Fruit fly (Drosophila melanogaster) whole organism, embryonic: ENCODE measurements around the gene Klp61F.

Source experiments
- Aef1 ChIP-seq: fragments of 200-800 bp; sonication (Bioruptor generic); IDR thresholded peaks from 3 replicates; pipeline ENCODE4 v1.3.6; 2022; ENCODE audit warnings: missing biosample characterization, missing genetic modification characterization
- Antp ChIP-seq: fragments of 200-800 bp; sonication (Bioruptor generic); optimal IDR thresholded peaks from 3 replicates; lab custom pipeline; 2016; ENCODE audit warnings: missing biosample characterization, missing genetic modification characterization
- BtbVII ChIP-seq: fragments of 200-800 bp; sonication (Bioruptor generic); optimal IDR thresholded peaks from 3 replicates; lab custom pipeline; 2017; ENCODE audit warnings: missing biosample characterization, mild to moderate bottlenecking, missing genetic modification characterization
- CG10366 ChIP-seq: fragments of 200-800 bp; sonication (Bioruptor generic); IDR thresholded peaks from 2 replicates; pipeline ENCODE4 v1.3.6; 2022; ENCODE audit warnings: missing biosample characterization, missing genetic modification characterization
- CG11247 ChIP-seq: fragments of 200-800 bp; sonication (Bioruptor generic); IDR thresholded peaks from 2 replicates; pipeline ENCODE4 v1.3.6; 2022; ENCODE audit warnings: missing biosample characterization, missing genetic modification characterization
- CG12071 ChIP-seq: fragments of 200-800 bp; sonication (Bioruptor generic); optimal IDR thresholded peaks from 3 replicates; lab custom pipeline; 2018; ENCODE audit warnings: missing biosample characterization, mild to moderate bottlenecking, missing genetic modification characterization
- CG15601 ChIP-seq: fragments of 200-800 bp; sonication (Bioruptor generic); optimal IDR thresholded peaks from 3 replicates; lab custom pipeline; 2019; ENCODE audit warnings: missing biosample characterization, mild to moderate bottlenecking, missing genetic modification characterization, moderate library complexity
- CG17385 ChIP-seq: fragments of 200-800 bp; sonication (Bioruptor generic); optimal IDR thresholded peaks from 3 replicates; lab custom pipeline; 2018; ENCODE audit warnings: missing biosample characterization, mild to moderate bottlenecking, missing genetic modification characterization
- CG3163 ChIP-seq: fragments of 200-800 bp; sonication (Bioruptor generic); optimal IDR thresholded peaks from 3 replicates; lab custom pipeline; 2016; ENCODE audit warnings: missing biosample characterization, missing genetic modification characterization
- CG33213 ChIP-seq: fragments of 200-800 bp; sonication (Bioruptor generic); optimal IDR thresholded peaks from 3 replicates; lab custom pipeline; 2016; ENCODE audit warnings: missing biosample characterization, missing genetic modification characterization
- CG42726 ChIP-seq: fragments of 200-800 bp; sonication (Bioruptor generic); IDR thresholded peaks from 2 replicates; pipeline ENCODE4 v1.3.6; 2022; ENCODE audit warnings: missing biosample characterization, missing genetic modification characterization; ENCODE audit not compliant: partially characterized antibody
- CG4404 ChIP-seq: fragments of 200-800 bp; sonication (Bioruptor generic); IDR thresholded peaks from 2 replicates; pipeline ENCODE4 v1.3.6; 2022; ENCODE audit warnings: missing biosample characterization, missing genetic modification characterization
- CG4707 ChIP-seq: fragments of 200-800 bp; sonication (Bioruptor generic); optimal IDR thresholded peaks from 2 replicates; lab custom pipeline; 2018; ENCODE audit warnings: missing biosample characterization, mild to moderate bottlenecking, missing genetic modification characterization, moderate library complexity
- CG5180 ChIP-seq: fragments of 200-800 bp; sonication (Bioruptor generic); optimal IDR thresholded peaks from 3 replicates; lab custom pipeline; 2017; ENCODE audit warnings: missing biosample characterization, missing genetic modification characterization, mild to moderate bottlenecking, moderate library complexity, missing genetic modification reagents
- CG6254 ChIP-seq: fragments of 200-800 bp; sonication (Bioruptor generic); optimal IDR thresholded peaks from 3 replicates; lab custom pipeline; 2017; ENCODE audit warnings: mild to moderate bottlenecking, missing biosample characterization, missing genetic modification reagents, missing genetic modification characterization
- CG6272 ChIP-seq: fragments of 200-800 bp; sonication (Bioruptor generic); IDR thresholded peaks from 2 replicates; pipeline ENCODE4 v1.3.6; 2022; ENCODE audit warnings: missing biosample characterization, missing genetic modification characterization
- CG6791 ChIP-seq: fragments of 200-800 bp; sonication (Bioruptor generic); IDR thresholded peaks from 3 replicates; pipeline ENCODE4 v1.3.6; 2022; ENCODE audit warnings: missing biosample characterization, missing genetic modification characterization; ENCODE audit not compliant: partially characterized antibody
- CG7963 ChIP-seq: fragments of 200-800 bp; sonication (Bioruptor generic); IDR thresholded peaks from 3 replicates; pipeline ENCODE4 v1.3.6; 2022; ENCODE audit warnings: missing biosample characterization, missing genetic modification characterization; ENCODE audit not compliant: partially characterized antibody
- CG8478 ChIP-seq: fragments of >200 bp; optimal IDR thresholded peaks from 2 replicates; lab custom pipeline; 2018
- CHES-1-like ChIP-seq: fragments of 200-800 bp; sonication (Bioruptor generic); optimal IDR thresholded peaks from 2 replicates; lab custom pipeline; 2016; ENCODE audit warnings: missing biosample characterization, missing genetic modification characterization
- ERR ChIP-seq: fragments of 200-800 bp; sonication (Bioruptor generic); optimal IDR thresholded peaks from 2 replicates; lab custom pipeline; 2016; ENCODE audit warnings: missing biosample characterization, missing genetic modification characterization
- Eip74EF ChIP-seq, 2 experiments: fragments of 200-800 bp in 1 of 2; fragments of >200 bp in 1 of 2; sonication (Bioruptor generic) in 1 of 2; optimal IDR thresholded peaks; 2 replicates each; lab custom pipeline; 2017 to 2019; ENCODE audit warnings: missing biosample characterization in 2 of 2, missing genetic modification characterization in 2 of 2, mild to moderate bottlenecking in 1 of 2, moderate library complexity in 1 of 2
- Elba2 ChIP-seq: fragments of 200-800 bp; sonication (Bioruptor generic); optimal IDR thresholded peaks from 3 replicates; lab custom pipeline; 2016; ENCODE audit warnings: missing biosample characterization, missing genetic modification characterization
- Ets97D ChIP-seq: fragments of 200-800 bp; sonication (Bioruptor generic); optimal IDR thresholded peaks from 3 replicates; lab custom pipeline; 2016; ENCODE audit warnings: missing biosample characterization, missing genetic modification characterization
- Hand ChIP-seq: fragments of 200-800 bp; sonication (Bioruptor generic); optimal IDR thresholded peaks from 2 replicates; lab custom pipeline; 2017; ENCODE audit warnings: mild to moderate bottlenecking, missing biosample characterization, missing genetic modification reagents, missing genetic modification characterization
- Hmr ChIP-seq: fragments of 200-800 bp; sonication (Bioruptor generic); optimal IDR thresholded peaks from 3 replicates; lab custom pipeline; 2017; ENCODE audit warnings: mild to moderate bottlenecking, missing biosample characterization, missing genetic modification reagents, missing genetic modification characterization
- Mrtf ChIP-seq: fragments of 200-800 bp; sonication (Bioruptor generic); IDR thresholded peaks from 3 replicates; pipeline ENCODE4 v1.3.6; 2022; ENCODE audit warnings: missing biosample characterization, missing genetic modification characterization
- Nf-YC ChIP-seq: fragments of 200-800 bp; optimal IDR thresholded peaks from 3 replicates; lab custom pipeline; 2019; ENCODE audit warnings: missing biosample characterization, mild to moderate bottlenecking, missing genetic modification characterization, moderate library complexity
- PHDP ChIP-seq: fragments of 200-800 bp; sonication (Bioruptor generic); optimal IDR thresholded peaks from 3 replicates; lab custom pipeline; 2018; ENCODE audit warnings: missing biosample characterization, mild to moderate bottlenecking, missing genetic modification characterization, moderate library complexity
- Vsx1 ChIP-seq: fragments of 200-800 bp; sonication (Bioruptor generic); optimal IDR thresholded peaks from 2 replicates; lab custom pipeline; 2017; ENCODE audit warnings: missing biosample characterization, mild to moderate bottlenecking, missing genetic modification characterization, missing genetic modification reagents
- ap ChIP-seq: fragments of 200-800 bp; sonication (Bioruptor generic); IDR thresholded peaks from 2 replicates; pipeline ENCODE4 v1.3.6; 2022; ENCODE audit warnings: missing biosample characterization, missing genetic modification characterization
- br ChIP-seq: fragments of >200 bp; optimal IDR thresholded peaks from 2 replicates; lab custom pipeline; 2017
- bsh ChIP-seq, 2 experiments: fragments of 200-800 bp; sonication (Bioruptor generic); optimal IDR thresholded peaks; 2 replicates each; lab custom pipeline; 2017 to 2018; ENCODE audit warnings: mild to moderate bottlenecking in 2 of 2, missing biosample characterization in 2 of 2, missing genetic modification characterization in 2 of 2, moderate library complexity in 1 of 2
- chinmo ChIP-seq: fragments of 200-800 bp; sonication (Bioruptor generic); IDR thresholded peaks from 4 replicates; pipeline ENCODE4 v1.3.6; 2022; ENCODE audit warnings: missing biosample characterization, missing genetic modification characterization; ENCODE audit not compliant: partially characterized antibody
- chm ChIP-seq: fragments of 200-800 bp; sonication (Bioruptor generic); IDR thresholded peaks from 2 replicates; pipeline ENCODE4 v1.3.6; 2022; ENCODE audit warnings: missing biosample characterization, missing genetic modification characterization
- ci ChIP-seq: fragments of 200-800 bp; sonication (Bioruptor generic); IDR thresholded peaks from 3 replicates; pipeline ENCODE4 v1.3.6; 2022; ENCODE audit warnings: missing biosample characterization, missing genetic modification characterization
- da ChIP-seq: fragments of 200-800 bp; sonication (Bioruptor generic); optimal IDR thresholded peaks from 2 replicates; lab custom pipeline; 2016; ENCODE audit warnings: missing biosample characterization, missing genetic modification characterization
- ftz-f1 ChIP-seq: fragments of 200-800 bp; sonication (Bioruptor generic); optimal IDR thresholded peaks from 2 replicates; lab custom pipeline; 2016; ENCODE audit warnings: missing biosample characterization, missing genetic modification characterization
- gro ChIP-seq: fragments of 200-800 bp; sonication (Bioruptor generic); optimal IDR thresholded peaks from 2 replicates; lab custom pipeline; 2016; ENCODE audit warnings: missing biosample characterization, missing genetic modification characterization
- jumu ChIP-seq: fragments of 200-800 bp; sonication (Bioruptor generic); optimal IDR thresholded peaks from 3 replicates; lab custom pipeline; 2016; ENCODE audit warnings: missing biosample characterization, missing genetic modification characterization
- rib ChIP-seq: fragments of 200-800 bp; sonication (Bioruptor generic); IDR thresholded peaks from 2 replicates; pipeline ENCODE4 v1.3.6; 2022; ENCODE audit warnings: missing biosample characterization, missing genetic modification characterization
- sc ChIP-seq, 3 experiments: fragments of >200 bp in 2 of 3; fragments of 200-800 bp in 1 of 3; sonication (Bioruptor generic) in 1 of 3; optimal IDR thresholded peaks; 2 replicates in 2 of 3; 3 replicates in 1 of 3; lab custom pipeline; 2017; ENCODE audit warnings: mild to moderate bottlenecking in 1 of 3, missing biosample characterization in 1 of 3, missing genetic modification characterization in 1 of 3, missing genetic modification reagents in 1 of 3
- sens-2 ChIP-seq: fragments of 200-800 bp; sonication (Bioruptor generic); IDR thresholded peaks from 2 replicates; pipeline ENCODE4 v1.3.6; 2022; ENCODE audit warnings: missing biosample characterization, missing genetic modification characterization
- slp2 ChIP-seq: fragments of 200-800 bp; sonication (Bioruptor generic); optimal IDR thresholded peaks from 2 replicates; lab custom pipeline; 2016; ENCODE audit warnings: missing biosample characterization, missing genetic modification characterization
- sqz ChIP-seq: fragments of 200-800 bp; sonication (Bioruptor generic); optimal IDR thresholded peaks from 3 replicates; lab custom pipeline; 2018; ENCODE audit warnings: missing biosample characterization, mild to moderate bottlenecking, missing genetic modification characterization
- stwl ChIP-seq: fragments of 200-800 bp; sonication (Bioruptor generic); optimal IDR thresholded peaks from 3 replicates; lab custom pipeline; 2018; ENCODE audit warnings: missing biosample characterization, mild to moderate bottlenecking, missing genetic modification characterization, moderate library complexity
- sug ChIP-seq: fragments of 200-800 bp; optimal IDR thresholded peaks from 2 replicates; lab custom pipeline; 2019; ENCODE audit warnings: missing biosample characterization, mild to moderate bottlenecking, missing genetic modification characterization, moderate library complexity
- zfh1 ChIP-seq: fragments of 200-800 bp; sonication (Bioruptor generic); IDR thresholded peaks from 3 replicates; pipeline ENCODE4 v1.3.6; 2022; ENCODE audit warnings: missing biosample characterization, missing genetic modification characterization

Klp61F gene

DNA sequence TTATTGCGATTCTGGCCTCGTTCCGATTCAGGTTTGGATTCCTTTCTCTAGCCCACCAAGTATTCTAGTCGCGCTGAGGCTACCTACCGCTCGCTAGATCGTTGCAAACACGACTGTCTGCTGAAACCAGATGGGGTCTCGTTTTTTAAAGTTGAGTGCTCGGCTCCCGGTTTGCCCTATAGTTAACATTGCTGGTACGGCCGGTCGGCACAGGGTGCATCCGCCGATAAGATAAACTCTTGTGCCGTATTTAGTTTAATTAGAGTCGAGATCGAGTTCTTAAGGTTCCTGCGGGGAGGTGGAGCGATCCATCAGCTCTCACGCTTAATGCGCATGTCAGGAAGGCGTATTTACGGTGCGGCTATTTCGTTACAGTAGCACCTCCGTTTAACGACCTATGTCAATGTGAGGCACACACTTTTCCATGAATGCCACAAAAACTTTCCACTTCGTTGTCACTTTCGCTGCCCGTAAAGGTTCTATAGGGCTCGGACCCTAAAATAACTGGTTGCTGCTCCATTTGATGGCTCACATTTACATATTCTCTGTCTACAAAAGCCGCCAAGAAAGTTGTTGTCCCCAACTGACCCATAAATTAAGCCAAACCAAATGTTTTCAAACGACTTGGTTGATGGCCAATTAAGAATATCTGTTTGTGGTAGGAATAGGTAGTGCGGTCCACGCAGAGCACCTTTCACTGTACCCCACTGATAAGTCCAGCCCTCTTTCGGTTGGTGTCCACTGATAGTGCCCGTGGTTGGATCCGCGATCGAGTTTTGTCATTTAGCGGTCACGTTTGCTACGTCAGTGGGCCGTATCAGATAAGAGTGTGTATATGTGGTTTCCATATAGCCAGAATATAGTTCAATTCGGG lies 40.8 kb downstream of the Klp61F start, which contains the start of gene CG9119 (continued):
- TF ChIP-seq da (GFP tag; lab: Kevin White, UChicago) (peak; percentile 23), CG4404 (peak; percentile 63), Antp (GFP tag; lab: Kevin White, UChicago) (peak; percentile 71), CG6272 (no peak), PHDP (peak; percentile 57), stwl (no peak), CG10366 (GFP tag; lab: Robert Waterston, UW) (peak; percentile 44), CG12071 (no peak), ap (no peak), CG17385 (GFP tag; lab: Kevin White, UChicago) (peak; percentile 60), rib (0 out of 2 replicates have a peak, but pooled peaks have one; percentile 19), ftz-f1 (GFP tag; lab: Kevin White, UChicago) (no peak), sqz (GFP tag; lab: Kevin White, UChicago) (peak; percentile 47), jumu (GFP tag; lab: Kevin White, UChicago) (peak; percentile 50), Ets97D (GFP tag; lab: Kevin White, UChicago) (no peak), zfh1 (GFP tag; lab: Robert Waterston, UW) (peak; percentile 36; the same call in 1 of the 3 replicates), CG5180 (peak; percentile 41), Aef1 (GFP tag; lab: Robert Waterston, UW) (peak; percentile 69), CG6791 (GFP tag; lab: Robert Waterston, UW) (no peak), CG3163 (peak; percentile 20), chinmo (0 out of 4 replicates have a peak, but pooled peaks have one; percentile 33), bsh (GFP tag; optimal IDR thresholded peaks at IDR 0.05; lab: Kevin White, UChicago) (peak in 1 of 2 experiments; percentile 57), CG8478 (no peak), chm (GFP tag; lab: Robert Waterston, UW) (peak; percentile 13; the same call in 1 of the 2 replicates), BtbVII (GFP tag; lab: Kevin White, UChicago) (peak; percentile 39), CG11247 (GFP tag; lab: Robert Waterston, UW) (0 out of 2 replicates have a peak, but pooled peaks have one; percentile 10), CHES-1-like (GFP tag; lab: Kevin White, UChicago) (peak; percentile 71), CG42726 (GFP tag; lab: Robert Waterston, UW) (0 out of 2 replicates have a peak, but pooled peaks have one; percentile 14), CG7963 (GFP tag; lab: Robert Waterston, UW) (no peak), br (lab: Kevin White, UChicago) (no peak), gro (GFP tag; lab: Kevin White, UChicago) (no peak), Eip74EF (GFP tag; optimal IDR thresholded peaks at IDR 0.05; lab: Kevin White, UChicago) (peak in 1 of 2 experiments; percentile 45), Elba2 (no peak), ERR (peak; percentile 82), Hand (GFP tag; lab: Kevin White, UChicago) (peak; percentile 75), CG15601 (tag; lab: Kevin White, UChicago) (peak; percentile 39), CG33213 (no peak), sens-2 (GFP tag; lab: Robert Waterston, UW) (no peak), Mrtf (GFP tag; lab: Robert Waterston, UW) (no peak), CG4707 (GFP tag; lab: Kevin White, UChicago) (no peak), CG6254 (peak; percentile 88), ci (GFP tag; lab: Robert Waterston, UW) (no peak), sug (tag; lab: Kevin White, UChicago) (peak; percentile 83), sc (optimal IDR thresholded peaks at IDR 0.05; lab: Kevin White, UChicago) (no peak), sc (GFP tag; optimal IDR thresholded peaks at IDR 0.05; lab: Kevin White, UChicago) (peak; percentile 32), Vsx1 (GFP tag; lab: Kevin White, UChicago) (peak; percentile 81), slp2 (GFP tag; lab: Kevin White, UChicago) (peak; percentile 62), Hmr (GFP tag; lab: Kevin White, UChicago) (peak; percentile 78), Nf-YC (tag; lab: Kevin White, UChicago) (peak; percentile 54)
